Fruit fly (Drosophila melanogaster): ENCODE data around the gene BicC.

dm6 chr2L:16042385-16043071 is 681 bp downstream of the BicC start:
- TF ChIP-seq psq (GFP tag; optimal IDR thresholded peaks at IDR 0.05) (no peak), Sp1 (GFP tag; optimal IDR thresholded peaks at IDR 0.05) (no peak), Hnf4 (GFP tag; optimal IDR thresholded peaks at IDR 0.05) (no peak), h (GFP tag; optimal IDR thresholded peaks at IDR 0.05) (no peak), Dif (GFP tag; optimal IDR thresholded peaks at IDR 0.05; ENCODE audit: partially characterized antibody) (no peak), lola (GFP tag; optimal IDR thresholded peaks at IDR 0.05) (no peak), pan (optimal IDR thresholded peaks at IDR 0.05) (no peak), Jra (GFP tag; optimal IDR thresholded peaks at IDR 0.05) (no peak), ey (GFP tag; optimal IDR thresholded peaks at IDR 0.05) (no peak), Dfd (GFP tag; optimal IDR thresholded peaks at IDR 0.05) (no peak), fru (GFP tag; optimal IDR thresholded peaks at IDR 0.05) (no peak), CrebA (GFP tag; optimal IDR thresholded peaks at IDR 0.05; ENCODE audit: borderline replicate concordance) (no peak), Abd-B (GFP tag; optimal IDR thresholded peaks at IDR 0.05) (no peak), Mio (GFP tag; optimal IDR thresholded peaks at IDR 0.05) (no peak)

All from whole organism, wandering third instar larva.